Worm (Caenorhabditis elegans) whole organism, L4 larva: ENCODE data around the gene ilkp-1.

Source experiments
- ZK546.5 ChIP-seq, 2 experiments: sonication (generic microtip); optimal IDR thresholded peaks; 2 replicates each; lab custom pipeline; 2017; ENCODE audit warnings: missing biosample characterization in 2 of 2, missing genetic modification characterization in 2 of 2
- dpl-1 ChIP-seq: fragments of 150-350 bp; optimal IDR thresholded peaks from 2 replicates; lab custom pipeline; 2014; ENCODE audit warnings: missing biosample characterization, missing genetic modification reagents, missing genetic modification characterization
- duxl-1 ChIP-seq: sonication (generic microtip); optimal IDR thresholded peaks from 2 replicates; lab custom pipeline; 2016; ENCODE audit warnings: mild to moderate bottlenecking, missing genetic modification characterization, moderate library complexity, missing compliant biosample characterization; ENCODE audit not compliant: poor library complexity
- nhr-11 ChIP-seq: fragments of 150-350 bp; optimal IDR thresholded peaks from 2 replicates; lab custom pipeline; 2014; ENCODE audit warnings: missing biosample characterization, missing genetic modification characterization
- unc-130 ChIP-seq: sonication (generic microtip); optimal IDR thresholded peaks from 2 replicates; lab custom pipeline; 2016; ENCODE audit warnings: missing genetic modification reagents, missing genetic modification characterization, missing compliant biosample characterization
- unc-39 ChIP-seq: sonication (generic microtip); optimal IDR thresholded peaks from 2 replicates; lab custom pipeline; 2017; ENCODE audit warnings: missing biosample characterization, missing genetic modification characterization

- no peak for TF ChIP-seq nhr-11 (tag; lab: Kevin White, UChicago)
- no peak for TF ChIP-seq dpl-1
- no peak for TF ChIP-seq unc-130
- no peak for TF ChIP-seq duxl-1
- no peak for TF ChIP-seq unc-39 (tag; lab: Kevin White, UChicago)
- TF ChIP-seq ZK546.5 (tag; optimal IDR thresholded peaks at IDR 0.05; lab: Kevin White, UChicago) = no peak
Measured at ce11 chrII:11016884-11017283, 33.2 kb upstream of the ilkp-1 start.
